Fruit fly (Drosophila melanogaster) whole organism, embryonic: ENCODE measurements around the gene CG3078.

Source experiments
- B-H2 ChIP-seq: fragments of 200-800 bp; sonication (Bioruptor generic); optimal IDR thresholded peaks from 2 replicates; lab custom pipeline; 2018; ENCODE audit warnings: missing biosample characterization, mild to moderate bottlenecking, missing genetic modification characterization
- CG10366 ChIP-seq: fragments of 200-800 bp; sonication (Bioruptor generic); IDR thresholded peaks from 2 replicates; pipeline ENCODE4 v1.3.6; 2022; ENCODE audit warnings: missing biosample characterization, missing genetic modification characterization
- CG10654 ChIP-seq: fragments of 200-800 bp; sonication (Bioruptor generic); optimal IDR thresholded peaks from 2 replicates; lab custom pipeline; 2016; ENCODE audit warnings: missing biosample characterization, missing genetic modification characterization
- CG11560 ChIP-seq: fragments of 200-800 bp; sonication (Bioruptor generic); IDR thresholded peaks from 3 replicates; pipeline ENCODE4 v1.3.6; 2022; ENCODE audit warnings: missing biosample characterization, missing genetic modification characterization
- CG11723 ChIP-seq: fragments of 200-800 bp; sonication (Bioruptor generic); optimal IDR thresholded peaks from 2 replicates; lab custom pipeline; 2017; ENCODE audit warnings: missing biosample characterization, mild to moderate bottlenecking, missing genetic modification characterization
- CG12219 ChIP-seq: fragments of 200-800 bp; sonication (Bioruptor generic); optimal IDR thresholded peaks from 3 replicates; lab custom pipeline; 2018; ENCODE audit warnings: missing biosample characterization, mild to moderate bottlenecking, missing genetic modification characterization
- CG13123 ChIP-seq: fragments of 200-800 bp; sonication (Bioruptor generic); optimal IDR thresholded peaks from 2 replicates; lab custom pipeline; 2016; ENCODE audit warnings: missing biosample characterization, missing genetic modification characterization
- CG13894 ChIP-seq: fragments of 200-800 bp; sonication (Bioruptor generic); optimal IDR thresholded peaks from 3 replicates; lab custom pipeline; 2018; ENCODE audit warnings: missing biosample characterization, mild to moderate bottlenecking, missing genetic modification characterization, moderate library complexity
- CG15601 ChIP-seq: fragments of 200-800 bp; sonication (Bioruptor generic); optimal IDR thresholded peaks from 3 replicates; lab custom pipeline; 2019; ENCODE audit warnings: missing biosample characterization, mild to moderate bottlenecking, missing genetic modification characterization, moderate library complexity
- CG17328 ChIP-seq: fragments of 200-800 bp; sonication (Bioruptor generic); IDR thresholded peaks from 2 replicates; pipeline ENCODE4 v1.3.6; 2022; ENCODE audit warnings: missing biosample characterization, missing genetic modification characterization
- CG2712 ChIP-seq: fragments of 200-800 bp; optimal IDR thresholded peaks from 3 replicates; lab custom pipeline; 2019; ENCODE audit warnings: missing biosample characterization, mild to moderate bottlenecking, missing genetic modification characterization, moderate library complexity
- CG3065 ChIP-seq: fragments of 200-800 bp; sonication (Bioruptor generic); optimal IDR thresholded peaks from 2 replicates; lab custom pipeline; 2016; ENCODE audit warnings: missing biosample characterization, missing genetic modification characterization
- CG31224 ChIP-seq: fragments of 200-800 bp; sonication (Bioruptor generic); IDR thresholded peaks from 2 replicates; pipeline ENCODE4 v1.3.6; 2022; ENCODE audit warnings: missing biosample characterization, missing genetic modification characterization
- CG31388 ChIP-seq: fragments of 200-800 bp; sonication (Bioruptor generic); optimal IDR thresholded peaks from 2 replicates; lab custom pipeline; 2016; ENCODE audit warnings: missing biosample characterization, missing genetic modification characterization
- CG32767 ChIP-seq: fragments of 200-800 bp; sonication (Bioruptor generic); IDR thresholded peaks from 2 replicates; pipeline ENCODE4 v1.3.6; 2022; ENCODE audit warnings: missing biosample characterization, missing genetic modification characterization
- CG32772 ChIP-seq: fragments of 200-800 bp; sonication (Bioruptor generic); IDR thresholded peaks from 2 replicates; pipeline ENCODE4 v1.3.6; 2022; ENCODE audit warnings: missing biosample characterization, missing genetic modification characterization
- CG34376 ChIP-seq: fragments of 200-800 bp; sonication (Bioruptor generic); optimal IDR thresholded peaks from 2 replicates; lab custom pipeline; 2018; ENCODE audit warnings: missing biosample characterization, mild to moderate bottlenecking, missing genetic modification characterization
- CG3847 ChIP-seq: fragments of 200-800 bp; sonication (Bioruptor generic); IDR thresholded peaks from 2 replicates; pipeline ENCODE4 v1.3.6; 2022; ENCODE audit warnings: missing biosample characterization, missing genetic modification characterization
- CG4404 ChIP-seq: fragments of 200-800 bp; sonication (Bioruptor generic); IDR thresholded peaks from 2 replicates; pipeline ENCODE4 v1.3.6; 2022; ENCODE audit warnings: missing biosample characterization, missing genetic modification characterization
- CG6689 ChIP-seq: fragments of 200-800 bp; sonication (Bioruptor generic); IDR thresholded peaks from 2 replicates; pipeline ENCODE4 v1.3.6; 2022; ENCODE audit warnings: missing biosample characterization, missing genetic modification characterization
- CG7987 ChIP-seq: fragments of 200-800 bp; sonication (Bioruptor generic); optimal IDR thresholded peaks from 2 replicates; lab custom pipeline; 2018; ENCODE audit warnings: missing biosample characterization, mild to moderate bottlenecking, missing genetic modification characterization, moderate library complexity
- CG8944 ChIP-seq: fragments of 200-800 bp; sonication (Bioruptor generic); optimal IDR thresholded peaks from 3 replicates; lab custom pipeline; 2016; ENCODE audit warnings: missing biosample characterization, missing genetic modification characterization
- CG9876 ChIP-seq: fragments of 200-800 bp; sonication (Bioruptor generic); optimal IDR thresholded peaks from 2 replicates; lab custom pipeline; 2016; ENCODE audit warnings: missing biosample characterization, missing genetic modification characterization
- CG9932 ChIP-seq: fragments of 200-800 bp; sonication (Bioruptor generic); IDR thresholded peaks from 2 replicates; pipeline ENCODE4 v1.3.6; 2022; ENCODE audit warnings: missing biosample characterization, missing genetic modification characterization
- CrebB ChIP-seq: fragments of 200-800 bp; sonication (Bioruptor generic); optimal IDR thresholded peaks from 3 replicates; lab custom pipeline; 2018; ENCODE audit warnings: missing biosample characterization, mild to moderate bottlenecking, missing genetic modification characterization
- D19A ChIP-seq: fragments of 200-800 bp; optimal IDR thresholded peaks from 3 replicates; lab custom pipeline; 2019; ENCODE audit warnings: missing biosample characterization, mild to moderate bottlenecking, missing genetic modification characterization, moderate library complexity
- Dad ChIP-seq: fragments of 200-800 bp; sonication (Bioruptor generic); optimal IDR thresholded peaks from 3 replicates; lab custom pipeline; 2016; ENCODE audit warnings: missing biosample characterization, missing genetic modification characterization
- Dek ChIP-seq: fragments of 200-800 bp; sonication (Bioruptor generic); optimal IDR thresholded peaks from 3 replicates; lab custom pipeline; 2019; ENCODE audit warnings: missing biosample characterization, mild to moderate bottlenecking, missing genetic modification characterization, moderate library complexity
- Ets97D ChIP-seq: fragments of 200-800 bp; sonication (Bioruptor generic); optimal IDR thresholded peaks from 3 replicates; lab custom pipeline; 2016; ENCODE audit warnings: missing biosample characterization, missing genetic modification characterization
- HLH3B ChIP-seq: fragments of 200-800 bp; sonication (Bioruptor generic); IDR thresholded peaks from 2 replicates; pipeline ENCODE4 v1.3.6; 2022; ENCODE audit warnings: missing biosample characterization, missing genetic modification characterization
- Meics ChIP-seq: fragments of 200-800 bp; sonication (Bioruptor generic); optimal IDR thresholded peaks from 2 replicates; lab custom pipeline; 2017; ENCODE audit warnings: missing biosample characterization, mild to moderate bottlenecking, missing genetic modification characterization
- Oaz ChIP-seq: fragments of 200-800 bp; sonication (Bioruptor generic); IDR thresholded peaks from 2 replicates; pipeline ENCODE4 v1.3.6; 2022; ENCODE audit warnings: missing biosample characterization, missing genetic modification characterization
- Rfx ChIP-seq: fragments of 200-800 bp; sonication (Bioruptor generic); IDR thresholded peaks from 2 replicates; pipeline ENCODE4 v1.3.6; 2022; ENCODE audit warnings: missing biosample characterization, missing genetic modification characterization
- Sry-δ ChIP-seq: fragments of 200-800 bp; sonication (Bioruptor generic); optimal IDR thresholded peaks from 2 replicates; lab custom pipeline; 2016; ENCODE audit warnings: missing biosample characterization, missing genetic modification characterization
- Stat92E ChIP-seq, 3 experiments: fragments of >200 bp in 2 of 3; fragments of 200-800 bp in 1 of 3; sonication (Bioruptor generic) in 1 of 3; optimal IDR thresholded peaks; 2 replicates each; lab custom pipeline; 2017 to 2019; ENCODE audit warnings: missing biosample characterization in 3 of 3, missing genetic modification characterization in 3 of 3, mild to moderate bottlenecking in 1 of 3, moderate library complexity in 1 of 3
- Xbp1 ChIP-seq: fragments of 200-800 bp; sonication (Bioruptor generic); optimal IDR thresholded peaks from 3 replicates; lab custom pipeline; 2016; ENCODE audit warnings: missing biosample characterization, mild to moderate bottlenecking, missing genetic modification characterization
- btn ChIP-seq: fragments of 200-800 bp; sonication (Bioruptor generic); optimal IDR thresholded peaks from 2 replicates; lab custom pipeline; 2016; ENCODE audit warnings: missing biosample characterization, missing genetic modification characterization
- cg ChIP-seq: fragments of 200-800 bp; sonication (Bioruptor generic); optimal IDR thresholded peaks from 3 replicates; lab custom pipeline; 2019; ENCODE audit warnings: missing biosample characterization, mild to moderate bottlenecking, missing genetic modification characterization, moderate library complexity
- fu2 ChIP-seq: fragments of 200-800 bp; sonication (Bioruptor generic); optimal IDR thresholded peaks from 2 replicates; lab custom pipeline; 2016; ENCODE audit warnings: missing biosample characterization, missing genetic modification characterization
- grau ChIP-seq: fragments of 200-800 bp; optimal IDR thresholded peaks from 3 replicates; lab custom pipeline; 2019; ENCODE audit warnings: missing biosample characterization, mild to moderate bottlenecking, missing genetic modification characterization, moderate library complexity
- hth ChIP-seq: fragments of >200 bp; optimal IDR thresholded peaks from 2 replicates; lab custom pipeline; 2017; ENCODE audit warnings: inconsistent platforms
- jumu ChIP-seq: fragments of 200-800 bp; sonication (Bioruptor generic); optimal IDR thresholded peaks from 3 replicates; lab custom pipeline; 2016; ENCODE audit warnings: missing biosample characterization, missing genetic modification characterization
- kay ChIP-seq: fragments of 200-800 bp; sonication (Bioruptor generic); optimal IDR thresholded peaks from 2 replicates; lab custom pipeline; 2016; ENCODE audit warnings: missing biosample characterization, missing genetic modification characterization
- lab ChIP-seq: fragments of 200-800 bp; sonication (Bioruptor generic); optimal IDR thresholded peaks from 3 replicates; lab custom pipeline; 2017; ENCODE audit warnings: missing biosample characterization, missing genetic modification characterization, mild to moderate bottlenecking, moderate library complexity, missing genetic modification reagents
- nmo ChIP-seq: fragments of 200-800 bp; sonication (Bioruptor generic); optimal IDR thresholded peaks from 2 replicates; lab custom pipeline; 2018; ENCODE audit warnings: missing biosample characterization, mild to moderate bottlenecking, missing genetic modification characterization, moderate library complexity
- p53 ChIP-seq: fragments of 200-800 bp; sonication (Bioruptor generic); optimal IDR thresholded peaks from 2 replicates; lab custom pipeline; 2016; ENCODE audit warnings: missing biosample characterization, missing genetic modification characterization
- pho ChIP-seq: fragments of 200-800 bp; sonication (Bioruptor generic); optimal IDR thresholded peaks from 2 replicates; lab custom pipeline; 2016; ENCODE audit warnings: missing biosample characterization, missing genetic modification characterization
- rib ChIP-seq: fragments of 200-800 bp; sonication (Bioruptor generic); IDR thresholded peaks from 2 replicates; pipeline ENCODE4 v1.3.6; 2022; ENCODE audit warnings: missing biosample characterization, missing genetic modification characterization
- sima ChIP-seq: fragments of 200-800 bp; sonication (Bioruptor generic); optimal IDR thresholded peaks from 2 replicates; lab custom pipeline; 2016; ENCODE audit warnings: missing biosample characterization, missing genetic modification characterization
- stc ChIP-seq: fragments of 200-800 bp; sonication (Bioruptor generic); IDR thresholded peaks from 2 replicates; pipeline ENCODE4 v1.3.6; 2022; ENCODE audit warnings: missing biosample characterization, missing genetic modification characterization
- sug ChIP-seq: fragments of 200-800 bp; optimal IDR thresholded peaks from 2 replicates; lab custom pipeline; 2019; ENCODE audit warnings: missing biosample characterization, mild to moderate bottlenecking, missing genetic modification characterization, moderate library complexity
- tup ChIP-seq: fragments of 200-800 bp; sonication (Bioruptor generic); optimal IDR thresholded peaks from 2 replicates; lab custom pipeline; 2016; ENCODE audit warnings: missing biosample characterization, mild to moderate bottlenecking, missing genetic modification characterization, moderate library complexity

CG3078 gene

dm6 chrX:2262511-2262910, 2.8 kb upstream of the CG3078 start, which contains the start of the genes temp and CG3071 (continued):
- no peak for TF ChIP-seq stc
- TF ChIP-seq CG9932 (GFP tag; lab: Robert Waterston, UW): peak; percentile 71
- TF ChIP-seq jumu (GFP tag; lab: Kevin White, UChicago): peak; percentile 49
- peak; percentile 36; the same call in 1 of the 2 replicates for TF ChIP-seq CG32767 (GFP tag; lab: Robert Waterston, UW)
- no peak for TF ChIP-seq CG11560 (tag; lab: Robert Waterston, UW)
- TF ChIP-seq HLH3B: no peak
- TF ChIP-seq Oaz: no peak
- peak; percentile 75 for TF ChIP-seq CG3847 (GFP tag; lab: Robert Waterston, UW)
- TF ChIP-seq Dek (tag; lab: Kevin White, UChicago): peak; percentile 66
- peak; percentile 66 for TF ChIP-seq CG4404 (GFP tag; lab: Robert Waterston, UW)
- peak; percentile 36 for TF ChIP-seq CG11723 (GFP tag; lab: Kevin White, UChicago)
- peak; percentile 68 for TF ChIP-seq pho
- TF ChIP-seq Stat92E (GFP tag; optimal IDR thresholded peaks at IDR 0.05; lab: Kevin White, UChicago): peak in 1 of 3 experiments; percentile 39
- peak; percentile 63 for TF ChIP-seq CG15601 (tag; lab: Kevin White, UChicago)
- no peak for TF ChIP-seq hth (lab: Kevin White, UChicago)
- TF ChIP-seq Xbp1 (GFP tag; lab: Kevin White, UChicago): peak; percentile 74
- no peak; the same call in 1 of the 2 replicates for TF ChIP-seq CG32772
- TF ChIP-seq CG10366 (GFP tag; lab: Robert Waterston, UW): peak; percentile 14; the same call in 1 of the 2 replicates
- no peak for TF ChIP-seq CG7987 (GFP tag; lab: Kevin White, UChicago)
- TF ChIP-seq Sry-δ (GFP tag; lab: Kevin White, UChicago): peak; percentile 44
- peak; percentile 8 for TF ChIP-seq CG3065 (GFP tag; lab: Kevin White, UChicago)
- TF ChIP-seq Rfx: peak; percentile 66; the same call in 1 of the 2 replicates
- peak; percentile 72 for TF ChIP-seq CG2712 (tag; lab: Kevin White, UChicago)
- peak; percentile 78 for TF ChIP-seq nmo (GFP tag; lab: Kevin White, UChicago)
- no peak for TF ChIP-seq btn (GFP tag; lab: Kevin White, UChicago)
- TF ChIP-seq B-H2 (GFP tag; lab: Kevin White, UChicago): peak; percentile 68
- TF ChIP-seq CG17328 (GFP tag; lab: Robert Waterston, UW): no peak
- peak; percentile 63 for TF ChIP-seq CG13894
- no peak for TF ChIP-seq CG12219 (GFP tag; lab: Kevin White, UChicago)
- TF ChIP-seq cg (GFP tag; lab: Kevin White, UChicago): no peak
- TF ChIP-seq CG13123 (GFP tag; lab: Kevin White, UChicago): no peak
- TF ChIP-seq CG31388: no peak
- TF ChIP-seq grau (tag; lab: Kevin White, UChicago): peak; percentile 73
- TF ChIP-seq CG6689 (GFP tag; lab: Robert Waterston, UW): peak; percentile 37
- peak; percentile 19 for TF ChIP-seq D19A (tag; lab: Kevin White, UChicago)
- peak; percentile 59 for TF ChIP-seq Meics (GFP tag; lab: Kevin White, UChicago)
- peak; percentile 50 for TF ChIP-seq CG8944
- TF ChIP-seq sug (tag; lab: Kevin White, UChicago): peak; percentile 84
- TF ChIP-seq sima (GFP tag; lab: Kevin White, UChicago): no peak
- peak; percentile 9 for TF ChIP-seq CG10654 (GFP tag; lab: Kevin White, UChicago)
- 0 out of 2 replicates have a peak, but pooled peaks have one; percentile 39 for TF ChIP-seq rib (GFP tag; lab: Robert Waterston, UW)
- TF ChIP-seq lab (GFP tag; lab: Kevin White, UChicago): peak; percentile 73
- peak; percentile 66 for TF ChIP-seq Ets97D (GFP tag; lab: Kevin White, UChicago)
- peak; percentile 24 for TF ChIP-seq CG9876
- TF ChIP-seq CrebB (tag; lab: Kevin White, UChicago): no peak
- TF ChIP-seq CG34376 (GFP tag; lab: Kevin White, UChicago): peak; percentile 64
- no peak for TF ChIP-seq CG31224 (GFP tag; lab: Robert Waterston, UW)
- peak; percentile 42 for TF ChIP-seq kay
- TF ChIP-seq Dad (GFP tag; lab: Kevin White, UChicago): peak; percentile 28
- peak; percentile 66 for TF ChIP-seq fu2 (GFP tag; lab: Kevin White, UChicago)
- no peak for TF ChIP-seq tup (GFP tag; lab: Kevin White, UChicago)
- peak; percentile 20 for TF ChIP-seq p53 (GFP tag; lab: Kevin White, UChicago)
